Fruit fly (Drosophila melanogaster): Measurements from ENCODE around the gene Prp40.
A peak's percentile ranks its signal among the peaks of the same experiment; 100 is the strongest.

The Prp40 gene

DNA sequence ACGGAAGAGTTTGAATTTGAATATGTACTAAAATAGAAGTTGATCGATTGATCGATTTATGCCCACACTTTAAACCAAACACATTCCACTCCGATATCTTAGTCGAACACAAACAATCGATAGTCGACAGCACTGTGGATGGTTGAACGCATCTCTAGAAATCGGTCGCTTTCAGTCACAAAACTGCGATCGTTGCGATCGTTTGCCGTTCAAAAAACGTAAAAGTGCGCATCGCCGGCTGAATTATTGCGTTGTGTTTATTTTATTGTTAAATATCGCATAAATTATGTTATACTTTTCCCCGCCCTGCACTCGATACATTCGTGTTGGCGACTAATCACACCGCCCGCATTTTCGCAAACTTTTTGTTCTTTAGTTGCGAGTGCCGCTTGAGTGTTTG is 23.9 kb upstream of the Prp40 start, which contains the start of gene Ccdc85 (continued):
- no peak for TF ChIP-seq MTF-1 (GFP tag; optimal IDR thresholded peaks at IDR 0.05; ENCODE audit: borderline replicate concordance)
- TF ChIP-seq CG15011 (GFP tag; optimal IDR thresholded peaks at IDR 0.05): no peak
- TF ChIP-seq CG10147 (GFP tag; optimal IDR thresholded peaks at IDR 0.05): no peak
- TF ChIP-seq CoRest (tag; optimal IDR thresholded peaks at IDR 0.05): no peak
- no peak for TF ChIP-seq shn (GFP tag; optimal IDR thresholded peaks at IDR 0.05)
- no peak for TF ChIP-seq kni (GFP tag; optimal IDR thresholded peaks at IDR 0.05)
- TF ChIP-seq Abd-B (GFP tag; optimal IDR thresholded peaks at IDR 0.05): no peak
- TF ChIP-seq CG10209 (GFP tag; optimal IDR thresholded peaks at IDR 0.05): no peak
- 0 out of 3 replicates have a peak, but pooled peaks have one; percentile 10 for TF ChIP-seq CG2199 (GFP tag; IDR thresholded peaks at IDR 0.05)
- peak; percentile 35 for TF ChIP-seq PHDP (tag; optimal IDR thresholded peaks at IDR 0.05)
- no peak for TF ChIP-seq Chrac-16 (GFP tag; optimal IDR thresholded peaks at IDR 0.05)
- TF ChIP-seq CG6683 (GFP tag; optimal IDR thresholded peaks at IDR 0.05): no peak
- TF ChIP-seq CG4707 (GFP tag; optimal IDR thresholded peaks at IDR 0.05): no peak
- peak; percentile 96 for TF ChIP-seq amos (GFP tag; IDR thresholded peaks at IDR 0.05; ENCODE audit: partially characterized antibody)
- no peak for TF ChIP-seq CG16863 (GFP tag; optimal IDR thresholded peaks at IDR 0.05)
- peak; percentile 21; the same call in 1 of the 3 replicates for TF ChIP-seq row (GFP tag; IDR thresholded peaks at IDR 0.05)
- TF ChIP-seq CG9932 (GFP tag; IDR thresholded peaks at IDR 0.05): peak; percentile 6; the same call in 1 of the 2 replicates
- no peak for TF ChIP-seq CG9609 (GFP tag; optimal IDR thresholded peaks at IDR 0.05)
- TF ChIP-seq D (optimal IDR thresholded peaks at IDR 0.05): no peak
- TF ChIP-seq D (GFP tag; optimal IDR thresholded peaks at IDR 0.05): no peak
- TF ChIP-seq esg (GFP tag; conservative IDR thresholded peaks at IDR 0.05): no peak
- TF ChIP-seq CG11696 (GFP tag; IDR thresholded peaks at IDR 0.05): no peak
- TF ChIP-seq NC2β (GFP tag; optimal IDR thresholded peaks at IDR 0.05): peak; percentile 26
- TF ChIP-seq pros (GFP tag; optimal IDR thresholded peaks at IDR 0.05): no peak
- TF ChIP-seq so (GFP tag; IDR thresholded peaks at IDR 0.05): no peak
- no peak for TF ChIP-seq wek (GFP tag; optimal IDR thresholded peaks at IDR 0.05)
- peak; percentile 12 for TF ChIP-seq lbe (GFP tag; optimal IDR thresholded peaks at IDR 0.05)
- no peak for TF ChIP-seq ATbp (GFP tag; optimal IDR thresholded peaks at IDR 0.05)
- no peak for TF ChIP-seq CG6175 (GFP tag; IDR thresholded peaks at IDR 0.05)
- no peak for TF ChIP-seq CG7839 (tag; optimal IDR thresholded peaks at IDR 0.05)
- TF ChIP-seq Six4 (GFP tag; optimal IDR thresholded peaks at IDR 0.05): no peak
- TF ChIP-seq CG2120 (GFP tag; optimal IDR thresholded peaks at IDR 0.05): no peak
- TF ChIP-seq ato (GFP tag; IDR thresholded peaks at IDR 0.05; ENCODE audit: partially characterized antibody): peak; percentile 99
- TF ChIP-seq kah (GFP tag; optimal IDR thresholded peaks at IDR 0.05): no peak
- peak; percentile 58 for TF ChIP-seq Ets97D (GFP tag; optimal IDR thresholded peaks at IDR 0.05)
- no peak for TF ChIP-seq br (optimal IDR thresholded peaks at IDR 0.05)
- TF ChIP-seq kay (GFP tag; optimal IDR thresholded peaks at IDR 0.05): no peak
- TF ChIP-seq CG30403 (GFP tag; optimal IDR thresholded peaks at IDR 0.05): no peak
- no peak for TF ChIP-seq CG17359 (tag; optimal IDR thresholded peaks at IDR 0.05)
- peak; percentile 11 for TF ChIP-seq caup (GFP tag; optimal IDR thresholded peaks at IDR 0.05; ENCODE audit: severe bottlenecking)
- no peak for TF ChIP-seq org-1 (GFP tag; optimal IDR thresholded peaks at IDR 0.05)
- TF ChIP-seq Fer2 (tag; optimal IDR thresholded peaks at IDR 0.05): no peak
- TF ChIP-seq CG32532 (GFP tag; IDR thresholded peaks at IDR 0.05): peak; percentile 20; the same call in 1 of the 2 replicates
- no peak for TF ChIP-seq pum (GFP tag; optimal IDR thresholded peaks at IDR 0.05)
- peak; percentile 33 for TF ChIP-seq phol (tag; optimal IDR thresholded peaks at IDR 0.05)
- no peak for TF ChIP-seq CG10366 (GFP tag; IDR thresholded peaks at IDR 0.05)
- TF ChIP-seq HLH3B (GFP tag; IDR thresholded peaks at IDR 0.05): no peak
- no peak for TF ChIP-seq z (GFP tag; IDR thresholded peaks at IDR 0.05)
- no peak for TF ChIP-seq hkb (optimal IDR thresholded peaks at IDR 0.05)
- TF ChIP-seq hkb (GFP tag; IDR thresholded peaks at IDR 0.05): 0 out of 2 replicates have a peak, but pooled peaks have one; percentile 7
- TF ChIP-seq unpg (GFP tag; optimal IDR thresholded peaks at IDR 0.05): peak; percentile 25
- TF ChIP-seq CG3847 (GFP tag; IDR thresholded peaks at IDR 0.05): 0 out of 2 replicates have a peak, but pooled peaks have one; percentile 28
